Worm (Caenorhabditis elegans) whole organism, mixed stage, embryonic: Measurements from ENCODE around the gene gmpr-1.

Source experiments
- blmp-1 ChIP-seq: fragments of 150-350 bp; optimal IDR thresholded peaks from 2 replicates; lab custom pipeline; 2014; ENCODE audit warnings: missing biosample characterization, missing genetic modification characterization
- ces-1 ChIP-seq: fragments of 150-350 bp; optimal IDR thresholded peaks from 2 replicates; lab custom pipeline; 2014; ENCODE audit warnings: missing biosample characterization, missing genetic modification reagents, missing genetic modification characterization
- elt-1 ChIP-seq: sonication (generic microtip); optimal IDR thresholded peaks from 2 replicates; lab custom pipeline; 2017; ENCODE audit warnings: missing genetic modification characterization, mild to moderate bottlenecking, missing compliant biosample characterization, antibody characterized with exemption, moderate library complexity, borderline replicate concordance; ENCODE audit not compliant: insufficient read depth
- ham-2 ChIP-seq: fragments of 200-800 bp; sonication (Bioruptor generic); optimal IDR thresholded peaks from 2 replicates; lab custom pipeline; 2018; ENCODE audit warnings: mild to moderate bottlenecking, missing genetic modification characterization, missing compliant biosample characterization
- mep-1 ChIP-seq: fragments of 150-350 bp; optimal IDR thresholded peaks from 2 replicates; lab custom pipeline; 2017; ENCODE audit warnings: missing biosample characterization, missing genetic modification reagents, missing genetic modification characterization, inconsistent platforms
- nhr-237 ChIP-seq: fragments of 150-350 bp; optimal IDR thresholded peaks from 2 replicates; lab custom pipeline; 2014; ENCODE audit warnings: missing biosample characterization, missing genetic modification characterization
- nhr-28 ChIP-seq: fragments of 150-350 bp; optimal IDR thresholded peaks from 2 replicates; lab custom pipeline; 2014; ENCODE audit warnings: missing biosample characterization, missing genetic modification characterization
- nhr-76 ChIP-seq: sonication (generic microtip); optimal IDR thresholded peaks from 2 replicates; lab custom pipeline; 2017; ENCODE audit warnings: missing biosample characterization, missing genetic modification characterization
- unc-39 ChIP-seq: fragments of 150-350 bp; optimal IDR thresholded peaks from 2 replicates; lab custom pipeline; 2014; ENCODE audit warnings: missing biosample characterization, missing genetic modification characterization
- ztf-11 ChIP-seq: fragments of 150-350 bp; optimal IDR thresholded peaks from 2 replicates; lab custom pipeline; 2014; ENCODE audit warnings: missing biosample characterization, missing genetic modification characterization

DNA sequence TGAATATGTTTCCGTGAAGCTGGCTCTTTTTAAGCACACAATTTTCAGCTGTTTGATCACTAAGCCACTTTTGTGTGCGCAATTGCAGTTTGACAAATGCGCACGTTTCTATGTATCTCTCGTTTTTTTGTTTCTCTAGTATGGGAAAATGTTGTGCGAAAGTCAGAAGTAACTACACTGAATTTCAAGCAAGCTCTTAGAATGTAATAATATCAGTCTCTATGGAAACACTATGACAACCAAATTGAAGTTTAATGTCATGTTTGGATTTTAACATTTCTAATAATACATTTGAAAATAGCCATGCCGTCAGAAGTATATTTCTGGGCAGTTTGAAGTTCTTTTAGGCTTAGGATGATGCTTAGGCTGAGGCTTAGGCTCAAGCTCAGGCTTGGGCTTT is 51.3 kb downstream of the gmpr-1 start, which contains the start of gene ZC132.9:
- no peak for TF ChIP-seq unc-39 (tag; lab: Kevin White, UChicago)
- no peak for TF ChIP-seq nhr-237 (tag; lab: Kevin White, UChicago)
- TF ChIP-seq nhr-76 (tag; lab: Kevin White, UChicago), result no peak
- no peak for TF ChIP-seq ztf-11 (tag; lab: Kevin White, UChicago)
- no peak for TF ChIP-seq blmp-1 (tag; lab: Kevin White, UChicago)
- no peak for TF ChIP-seq nhr-28 (tag; lab: Kevin White, UChicago)
- TF ChIP-seq elt-1, result no peak
- no peak for TF ChIP-seq mep-1 (tag; lab: Kevin White, UChicago)
- no peak for TF ChIP-seq ham-2 (GFP tag; lab: Kevin White, UChicago)
- no peak for TF ChIP-seq ces-1
